Fruit fly (Drosophila melanogaster) whole organism, embryonic: Measurements from ENCODE around the gene Rpn11.

Source experiments
- Asciz ChIP-seq: fragments of 200-800 bp; sonication (Bioruptor generic); optimal IDR thresholded peaks from 2 replicates; lab custom pipeline; 2017; ENCODE audit warnings: missing biosample characterization, mild to moderate bottlenecking, missing genetic modification characterization, missing genetic modification reagents
- Atf3 ChIP-seq: fragments of 200-800 bp; sonication (Bioruptor generic); optimal IDR thresholded peaks from 3 replicates; lab custom pipeline; 2016; ENCODE audit warnings: missing biosample characterization, missing genetic modification characterization
- CG11247 ChIP-seq: fragments of 200-800 bp; sonication (Bioruptor generic); IDR thresholded peaks from 2 replicates; pipeline ENCODE4 v1.3.6; 2022; ENCODE audit warnings: missing biosample characterization, missing genetic modification characterization
- CG11504 ChIP-seq: fragments of 200-800 bp; sonication (Bioruptor generic); optimal IDR thresholded peaks from 3 replicates; lab custom pipeline; 2019; ENCODE audit warnings: missing biosample characterization, mild to moderate bottlenecking, missing genetic modification characterization, moderate library complexity
- CG12391 ChIP-seq: fragments of 200-800 bp; sonication (Bioruptor generic); optimal IDR thresholded peaks from 3 replicates; lab custom pipeline; 2018; ENCODE audit warnings: missing biosample characterization, mild to moderate bottlenecking, missing genetic modification characterization, moderate library complexity
- CG12744 ChIP-seq: fragments of 200-800 bp; sonication (Bioruptor generic); optimal IDR thresholded peaks from 2 replicates; lab custom pipeline; 2016; ENCODE audit warnings: missing biosample characterization, missing genetic modification characterization
- CG13287 ChIP-seq: fragments of 200-800 bp; sonication (Bioruptor generic); IDR thresholded peaks from 2 replicates; pipeline ENCODE4 v1.3.6; 2022; ENCODE audit warnings: missing biosample characterization, missing genetic modification characterization; ENCODE audit not compliant: partially characterized antibody
- CG13296 ChIP-seq: fragments of 200-800 bp; sonication (Bioruptor generic); optimal IDR thresholded peaks from 3 replicates; lab custom pipeline; 2018; ENCODE audit warnings: missing biosample characterization, mild to moderate bottlenecking, missing genetic modification characterization
- CG14710 ChIP-seq: fragments of 200-800 bp; sonication (Bioruptor generic); optimal IDR thresholded peaks from 3 replicates; lab custom pipeline; 2019; ENCODE audit warnings: missing biosample characterization, mild to moderate bottlenecking, missing genetic modification characterization, moderate library complexity
- CG15601 ChIP-seq: fragments of 200-800 bp; sonication (Bioruptor generic); optimal IDR thresholded peaks from 3 replicates; lab custom pipeline; 2019; ENCODE audit warnings: missing biosample characterization, mild to moderate bottlenecking, missing genetic modification characterization, moderate library complexity
- CG1602 ChIP-seq: fragments of 200-800 bp; sonication (Bioruptor generic); optimal IDR thresholded peaks from 3 replicates; lab custom pipeline; 2016; ENCODE audit warnings: missing biosample characterization, missing genetic modification characterization
- CG16815 ChIP-seq: fragments of 200-800 bp; sonication (Bioruptor generic); optimal IDR thresholded peaks from 3 replicates; lab custom pipeline; 2017; ENCODE audit warnings: missing biosample characterization, mild to moderate bottlenecking, missing genetic modification characterization
- CG31441 ChIP-seq: fragments of 200-800 bp; sonication (Bioruptor generic); IDR thresholded peaks from 2 replicates; pipeline ENCODE4 v1.3.6; 2022; ENCODE audit warnings: missing biosample characterization, missing genetic modification characterization
- CG32767 ChIP-seq: fragments of 200-800 bp; sonication (Bioruptor generic); IDR thresholded peaks from 2 replicates; pipeline ENCODE4 v1.3.6; 2022; ENCODE audit warnings: missing biosample characterization, missing genetic modification characterization
- CG4617 ChIP-seq: fragments of 200-800 bp; sonication (Bioruptor generic); optimal IDR thresholded peaks from 3 replicates; lab custom pipeline; 2016; ENCODE audit warnings: missing biosample characterization, missing genetic modification characterization, borderline replicate concordance
- CG4707 ChIP-seq: fragments of 200-800 bp; sonication (Bioruptor generic); optimal IDR thresholded peaks from 2 replicates; lab custom pipeline; 2018; ENCODE audit warnings: missing biosample characterization, mild to moderate bottlenecking, missing genetic modification characterization, moderate library complexity
- CG8765 ChIP-seq: fragments of 200-800 bp; sonication (Bioruptor generic); IDR thresholded peaks from 2 replicates; pipeline ENCODE4 v1.3.6; 2022; ENCODE audit warnings: missing biosample characterization, missing genetic modification characterization
- CG9215 ChIP-seq: fragments of 200-800 bp; sonication (Bioruptor generic); IDR thresholded peaks from 2 replicates; pipeline ENCODE4 v1.3.6; 2022; ENCODE audit warnings: missing biosample characterization, missing genetic modification characterization
- CG9437 ChIP-seq: fragments of 200-800 bp; sonication (Bioruptor generic); optimal IDR thresholded peaks from 2 replicates; lab custom pipeline; 2018; ENCODE audit warnings: missing biosample characterization, mild to moderate bottlenecking, missing genetic modification characterization
- CG9932 ChIP-seq: fragments of 200-800 bp; sonication (Bioruptor generic); IDR thresholded peaks from 2 replicates; pipeline ENCODE4 v1.3.6; 2022; ENCODE audit warnings: missing biosample characterization, missing genetic modification characterization
- D ChIP-seq, 2 experiments: fragments of 200-800 bp in 1 of 2; fragments of >200 bp in 1 of 2; sonication (Bioruptor generic) in 1 of 2; optimal IDR thresholded peaks; 2 replicates in 1 of 2; 3 replicates in 1 of 2; lab custom pipeline; 2017; ENCODE audit warnings: mild to moderate bottlenecking in 1 of 2, missing biosample characterization in 1 of 2, missing genetic modification characterization in 1 of 2, missing genetic modification reagents in 1 of 2
- Drgx ChIP-seq: fragments of 200-800 bp; sonication (Bioruptor generic); IDR thresholded peaks from 2 replicates; pipeline ENCODE4 v1.3.6; 2022; ENCODE audit warnings: missing biosample characterization, missing genetic modification characterization
- Fer2 ChIP-seq: fragments of 200-800 bp; sonication (Bioruptor generic); optimal IDR thresholded peaks from 2 replicates; lab custom pipeline; 2018; ENCODE audit warnings: missing biosample characterization, mild to moderate bottlenecking, missing genetic modification characterization, moderate library complexity
- Gug ChIP-seq: fragments of 200-800 bp; sonication (Bioruptor generic); IDR thresholded peaks from 4 replicates; pipeline ENCODE4 v1.3.6; 2022; ENCODE audit warnings: missing biosample characterization, missing genetic modification characterization
- Hand ChIP-seq: fragments of 200-800 bp; sonication (Bioruptor generic); optimal IDR thresholded peaks from 2 replicates; lab custom pipeline; 2017; ENCODE audit warnings: mild to moderate bottlenecking, missing biosample characterization, missing genetic modification reagents, missing genetic modification characterization
- Hey ChIP-seq: fragments of 200-800 bp; sonication (Bioruptor generic); optimal IDR thresholded peaks from 3 replicates; lab custom pipeline; 2018; ENCODE audit warnings: missing biosample characterization, mild to moderate bottlenecking, missing genetic modification characterization
- Hr78 ChIP-seq, 2 experiments: fragments of 200-800 bp in 1 of 2; fragments of >200 bp in 1 of 2; sonication (Bioruptor generic) in 1 of 2; optimal IDR thresholded peaks; 2 replicates each; lab custom pipeline; 2017 to 2019; ENCODE audit warnings: missing biosample characterization in 2 of 2, missing genetic modification characterization in 2 of 2, mild to moderate bottlenecking in 1 of 2, moderate library complexity in 1 of 2
- Jarid2 ChIP-seq: fragments of 200-800 bp; sonication (Bioruptor generic); optimal IDR thresholded peaks from 3 replicates; lab custom pipeline; 2017; ENCODE audit warnings: mild to moderate bottlenecking, missing biosample characterization, missing genetic modification reagents, missing genetic modification characterization
- Kr ChIP-seq: fragments of 200-800 bp; sonication (Bioruptor generic); optimal IDR thresholded peaks from 2 replicates; lab custom pipeline; 2017; ENCODE audit warnings: missing biosample characterization, mild to moderate bottlenecking, missing genetic modification characterization
- Lhr ChIP-seq: fragments of 200-800 bp; sonication (Bioruptor generic); optimal IDR thresholded peaks from 3 replicates; lab custom pipeline; 2017; ENCODE audit warnings: mild to moderate bottlenecking, missing biosample characterization, missing genetic modification reagents, missing genetic modification characterization
- Mad ChIP-seq: fragments of 200-800 bp; sonication (Bioruptor generic); optimal IDR thresholded peaks from 2 replicates; lab custom pipeline; 2016; ENCODE audit warnings: missing biosample characterization, missing genetic modification characterization
- Oli ChIP-seq: fragments of 200-800 bp; sonication (Bioruptor generic); optimal IDR thresholded peaks from 2 replicates; lab custom pipeline; 2018; ENCODE audit warnings: missing biosample characterization, mild to moderate bottlenecking, missing genetic modification characterization, moderate library complexity
- Pdp1 ChIP-seq, 2 experiments: fragments of 200-800 bp; sonication (Bioruptor generic); optimal IDR thresholded peaks; 3 replicates each; lab custom pipeline; 2016; ENCODE audit warnings: missing biosample characterization in 2 of 2, missing genetic modification characterization in 2 of 2, mild to moderate bottlenecking in 1 of 2, moderate library complexity in 1 of 2
- Side ChIP-seq: fragments of 200-800 bp; sonication (Bioruptor generic); optimal IDR thresholded peaks from 2 replicates; lab custom pipeline; 2016; ENCODE audit warnings: missing biosample characterization, missing genetic modification characterization
- bowl ChIP-seq: fragments of 200-800 bp; sonication (Bioruptor generic); IDR thresholded peaks from 2 replicates; pipeline ENCODE4 v1.3.6; 2022; ENCODE audit warnings: missing biosample characterization, missing genetic modification characterization
- bsh ChIP-seq, 2 experiments: fragments of 200-800 bp; sonication (Bioruptor generic); optimal IDR thresholded peaks; 2 replicates each; lab custom pipeline; 2017 to 2018; ENCODE audit warnings: mild to moderate bottlenecking in 2 of 2, missing biosample characterization in 2 of 2, missing genetic modification characterization in 2 of 2, moderate library complexity in 1 of 2
- ftz-f1 ChIP-seq: fragments of 200-800 bp; sonication (Bioruptor generic); optimal IDR thresholded peaks from 2 replicates; lab custom pipeline; 2016; ENCODE audit warnings: missing biosample characterization, missing genetic modification characterization
- gce ChIP-seq: fragments of 200-800 bp; sonication (Bioruptor generic); IDR thresholded peaks from 3 replicates; pipeline ENCODE4 v1.3.6; 2022; ENCODE audit warnings: missing biosample characterization, missing genetic modification characterization
- hbn ChIP-seq: fragments of 200-800 bp; sonication (Bioruptor generic); IDR thresholded peaks from 2 replicates; pipeline ENCODE4 v1.3.6; 2022; ENCODE audit warnings: missing biosample characterization, missing genetic modification characterization; ENCODE audit not compliant: partially characterized antibody
- jumu ChIP-seq: fragments of 200-800 bp; sonication (Bioruptor generic); optimal IDR thresholded peaks from 3 replicates; lab custom pipeline; 2016; ENCODE audit warnings: missing biosample characterization, missing genetic modification characterization
- mam ChIP-seq: fragments of 200-800 bp; sonication (Bioruptor generic); optimal IDR thresholded peaks from 3 replicates; lab custom pipeline; 2016; ENCODE audit warnings: missing biosample characterization, missing genetic modification characterization
- nau ChIP-seq: fragments of 200-800 bp; sonication (Bioruptor generic); optimal IDR thresholded peaks from 3 replicates; lab custom pipeline; 2017; ENCODE audit warnings: missing biosample characterization, mild to moderate bottlenecking, missing genetic modification characterization, missing genetic modification reagents
- pros ChIP-seq: fragments of 200-800 bp; sonication (Bioruptor generic); optimal IDR thresholded peaks from 3 replicates; lab custom pipeline; 2019; ENCODE audit warnings: missing biosample characterization, mild to moderate bottlenecking, missing genetic modification characterization, moderate library complexity
- pum ChIP-seq: fragments of 200-800 bp; sonication (Bioruptor generic); optimal IDR thresholded peaks from 2 replicates; lab custom pipeline; 2016; ENCODE audit warnings: missing biosample characterization, missing genetic modification characterization
- sd ChIP-seq: fragments of 200-800 bp; sonication (Bioruptor generic); optimal IDR thresholded peaks from 3 replicates; lab custom pipeline; 2018; ENCODE audit warnings: missing biosample characterization, mild to moderate bottlenecking, missing genetic modification characterization, moderate library complexity
- so ChIP-seq: fragments of 200-800 bp; sonication (Bioruptor generic); IDR thresholded peaks from 3 replicates; pipeline ENCODE4 v1.3.6; 2022; ENCODE audit warnings: missing biosample characterization, missing genetic modification characterization
- tgo ChIP-seq: fragments of 200-800 bp; sonication (Bioruptor generic); IDR thresholded peaks from 3 replicates; pipeline ENCODE4 v1.3.6; 2022; ENCODE audit warnings: missing biosample characterization, missing genetic modification characterization
- vnd ChIP-seq: fragments of 200-800 bp; sonication (Bioruptor generic); IDR thresholded peaks from 3 replicates; pipeline ENCODE4 v1.3.6; 2022; ENCODE audit warnings: missing biosample characterization, missing genetic modification characterization; ENCODE audit not compliant: partially characterized antibody
- wek ChIP-seq: fragments of 200-800 bp; sonication (Bioruptor generic); optimal IDR thresholded peaks from 3 replicates; lab custom pipeline; 2018; ENCODE audit warnings: missing biosample characterization, mild to moderate bottlenecking, missing genetic modification characterization, moderate library complexity

Rpn11 gene

dm6 chr2L:5043043-5043442, 16.5 kb downstream of the Rpn11 start, which contains the start of the genes CG33995, CG44000 and CG44001 (continued):
- peak; percentile 98 for TF ChIP-seq CG4617 (GFP tag; lab: Kevin White, UChicago)
- peak; percentile 72 for TF ChIP-seq Mad
- peak; percentile 65 for TF ChIP-seq jumu (GFP tag; lab: Kevin White, UChicago)
- TF ChIP-seq pros (GFP tag; lab: Kevin White, UChicago) = no peak
- TF ChIP-seq Hey (tag; lab: Kevin White, UChicago) = no peak
- no peak for TF ChIP-seq nau (GFP tag; lab: Kevin White, UChicago)
- 0 out of 4 replicates have a peak, but pooled peaks have one; percentile 27 for TF ChIP-seq Gug
- TF ChIP-seq Kr (GFP tag; lab: Kevin White, UChicago) = no peak
- no peak for TF ChIP-seq sd (tag; lab: Kevin White, UChicago)
- TF ChIP-seq so = no peak
- TF ChIP-seq Fer2 = no peak
- TF ChIP-seq Jarid2 (GFP tag; lab: Kevin White, UChicago) = peak; percentile 2
- no peak for TF ChIP-seq vnd
- TF ChIP-seq CG16815 (GFP tag; lab: Kevin White, UChicago) = no peak
- peak; percentile 52 for TF ChIP-seq pum (GFP tag; lab: Kevin White, UChicago)
- no peak for TF ChIP-seq bsh (GFP tag; optimal IDR thresholded peaks at IDR 0.05; lab: Kevin White, UChicago)
- peak; percentile 24 for TF ChIP-seq CG9437
- TF ChIP-seq Hand = no peak
- no peak for TF ChIP-seq CG8765 (GFP tag; lab: Robert Waterston, UW)
- peak; percentile 8 for TF ChIP-seq CG12744 (GFP tag; lab: Kevin White, UChicago)
- TF ChIP-seq hbn (GFP tag; lab: Robert Waterston, UW) = no peak
- peak; percentile 58 for TF ChIP-seq Side (GFP tag; lab: Kevin White, UChicago)
- peak; percentile 19 for TF ChIP-seq CG4707 (GFP tag; lab: Kevin White, UChicago)
- TF ChIP-seq Drgx = 0 out of 2 replicates have a peak, but pooled peaks have one; percentile 6
- TF ChIP-seq wek (GFP tag; lab: Kevin White, UChicago) = no peak
- TF ChIP-seq ftz-f1 (GFP tag; lab: Kevin White, UChicago) = peak; percentile 6
- no peak for TF ChIP-seq D (optimal IDR thresholded peaks at IDR 0.05; lab: Kevin White, UChicago)
- TF ChIP-seq D (GFP tag; optimal IDR thresholded peaks at IDR 0.05; lab: Kevin White, UChicago) = no peak
- peak; percentile 23 to 76 for TF ChIP-seq Pdp1 (GFP tag; optimal IDR thresholded peaks at IDR 0.05; lab: Kevin White, UChicago)
- TF ChIP-seq CG12391 (tag; lab: Kevin White, UChicago) = peak; percentile 53
- no peak for TF ChIP-seq CG13296 (GFP tag; lab: Kevin White, UChicago)
- TF ChIP-seq CG11247 (GFP tag; lab: Robert Waterston, UW) = 0 out of 2 replicates have a peak, but pooled peaks have one; percentile 12
- no peak for TF ChIP-seq Asciz (GFP tag; lab: Kevin White, UChicago)
- peak; percentile 22; the same call in 1 of the 2 replicates for TF ChIP-seq CG9215
- TF ChIP-seq CG13287 (GFP tag; lab: Robert Waterston, UW) = peak; percentile 55
- TF ChIP-seq CG1602 (GFP tag; lab: Kevin White, UChicago) = peak; percentile 33
- peak; percentile 51 for TF ChIP-seq mam (GFP tag; lab: Kevin White, UChicago)
- peak; percentile 28; the same call in 2 of the 3 replicates for TF ChIP-seq tgo (GFP tag; lab: Robert Waterston, UW)
- no peak for TF ChIP-seq bowl (GFP tag; lab: Robert Waterston, UW)
- TF ChIP-seq Lhr (GFP tag; lab: Kevin White, UChicago) = peak; percentile 35
- peak; percentile 65 for TF ChIP-seq Atf3 (GFP tag; lab: Kevin White, UChicago)
- peak; percentile 67 for TF ChIP-seq CG9932 (GFP tag; lab: Robert Waterston, UW)
- TF ChIP-seq Hr78 (GFP tag; optimal IDR thresholded peaks at IDR 0.05; lab: Kevin White, UChicago) = no peak
- TF ChIP-seq CG32767 (GFP tag; lab: Robert Waterston, UW) = no peak
- TF ChIP-seq gce (GFP tag; lab: Robert Waterston, UW) = no peak
- TF ChIP-seq CG11504 (tag; lab: Kevin White, UChicago) = peak; percentile 52
- peak; percentile 86 for TF ChIP-seq CG14710 (tag; lab: Kevin White, UChicago)
- TF ChIP-seq Oli (tag; lab: Kevin White, UChicago) = no peak
- TF ChIP-seq CG31441 (GFP tag; lab: Robert Waterston, UW) = no peak; the same call in 1 of the 2 replicates
- TF ChIP-seq CG15601 (tag; lab: Kevin White, UChicago) = peak; percentile 50
